Fruit fly (Drosophila melanogaster) whole organism, embryonic: ENCODE results near the gene CG31633.

Experiments
- Adf1 ChIP-seq: fragments of 200-800 bp; sonication (Bioruptor generic); IDR thresholded peaks from 2 replicates; pipeline ENCODE4 v1.3.6; 2022; ENCODE audit warnings: missing biosample characterization, missing genetic modification characterization
- Awh ChIP-seq: fragments of 200-800 bp; sonication (Bioruptor generic); IDR thresholded peaks from 2 replicates; pipeline ENCODE4, ENCODE4 v1.3.6; 2022; ENCODE audit warnings: missing biosample characterization, missing genetic modification characterization
- CG10543 ChIP-seq: fragments of 200-800 bp; sonication (Bioruptor generic); optimal IDR thresholded peaks from 3 replicates; lab custom pipeline; 2017; ENCODE audit warnings: missing biosample characterization, mild to moderate bottlenecking, missing genetic modification characterization, moderate library complexity
- CG10565 ChIP-seq: fragments of 200-800 bp; sonication (Bioruptor generic); optimal IDR thresholded peaks from 3 replicates; lab custom pipeline; 2016; ENCODE audit warnings: missing biosample characterization, mild to moderate bottlenecking, missing genetic modification characterization
- CG11456 ChIP-seq: fragments of 200-800 bp; sonication (Bioruptor generic); IDR thresholded peaks from 3 replicates; pipeline ENCODE4 v1.3.6; 2022; ENCODE audit warnings: missing biosample characterization, missing genetic modification characterization
- CG1233 ChIP-seq: fragments of 200-800 bp; sonication (Bioruptor generic); optimal IDR thresholded peaks from 4 replicates; lab custom pipeline; 2018; ENCODE audit warnings: missing biosample characterization, mild to moderate bottlenecking, missing genetic modification characterization
- CG13123 ChIP-seq: fragments of 200-800 bp; sonication (Bioruptor generic); optimal IDR thresholded peaks from 2 replicates; lab custom pipeline; 2016; ENCODE audit warnings: missing biosample characterization, missing genetic modification characterization
- CG14014 ChIP-seq: fragments of 200-800 bp; sonication (Bioruptor generic); IDR thresholded peaks from 2 replicates; pipeline ENCODE4 v1.3.6; 2022; ENCODE audit warnings: missing biosample characterization, missing genetic modification characterization
- CG15601 ChIP-seq: fragments of 200-800 bp; sonication (Bioruptor generic); optimal IDR thresholded peaks from 3 replicates; lab custom pipeline; 2019; ENCODE audit warnings: missing biosample characterization, mild to moderate bottlenecking, missing genetic modification characterization, moderate library complexity
- CG18599 ChIP-seq: fragments of 200-800 bp; sonication (Bioruptor generic); optimal IDR thresholded peaks from 3 replicates; lab custom pipeline; 2017; ENCODE audit warnings: missing biosample characterization, missing genetic modification characterization, mild to moderate bottlenecking, moderate library complexity, missing genetic modification reagents
- CG2199 ChIP-seq: fragments of 200-800 bp; sonication (Bioruptor generic); IDR thresholded peaks from 3 replicates; pipeline ENCODE4 v1.3.6; 2022; ENCODE audit warnings: missing biosample characterization, missing genetic modification characterization
- CG31388 ChIP-seq: fragments of 200-800 bp; sonication (Bioruptor generic); optimal IDR thresholded peaks from 2 replicates; lab custom pipeline; 2016; ENCODE audit warnings: missing biosample characterization, missing genetic modification characterization
- CG42726 ChIP-seq: fragments of 200-800 bp; sonication (Bioruptor generic); IDR thresholded peaks from 2 replicates; pipeline ENCODE4 v1.3.6; 2022; ENCODE audit warnings: missing biosample characterization, missing genetic modification characterization; ENCODE audit not compliant: partially characterized antibody
- CG5180 ChIP-seq: fragments of 200-800 bp; sonication (Bioruptor generic); optimal IDR thresholded peaks from 3 replicates; lab custom pipeline; 2017; ENCODE audit warnings: missing biosample characterization, missing genetic modification characterization, mild to moderate bottlenecking, moderate library complexity, missing genetic modification reagents
- CG6175 ChIP-seq: fragments of 200-800 bp; sonication (Bioruptor generic); IDR thresholded peaks from 3 replicates; pipeline ENCODE4 v1.3.6; 2022; ENCODE audit warnings: missing biosample characterization, missing genetic modification characterization
- CG6813 ChIP-seq: fragments of 200-800 bp; sonication (Bioruptor generic); optimal IDR thresholded peaks from 2 replicates; lab custom pipeline; 2017; ENCODE audit warnings: missing biosample characterization, missing genetic modification characterization, mild to moderate bottlenecking, moderate library complexity, missing genetic modification reagents
- CG8281 ChIP-seq: fragments of 200-800 bp; sonication (Bioruptor generic); optimal IDR thresholded peaks from 2 replicates; lab custom pipeline; 2018; ENCODE audit warnings: missing biosample characterization, mild to moderate bottlenecking, missing genetic modification characterization, moderate library complexity
- CG8359 ChIP-seq: fragments of 200-800 bp; sonication (Bioruptor generic); optimal IDR thresholded peaks from 2 replicates; lab custom pipeline; 2017; ENCODE audit warnings: missing biosample characterization, mild to moderate bottlenecking, missing genetic modification characterization, borderline replicate concordance
- CG9932 ChIP-seq: fragments of 200-800 bp; sonication (Bioruptor generic); IDR thresholded peaks from 2 replicates; pipeline ENCODE4 v1.3.6; 2022; ENCODE audit warnings: missing biosample characterization, missing genetic modification characterization
- Camta ChIP-seq: fragments of 200-800 bp; sonication (Bioruptor generic); optimal IDR thresholded peaks from 2 replicates; lab custom pipeline; 2016; ENCODE audit warnings: missing biosample characterization, missing genetic modification characterization
- CkIIα-i1 ChIP-seq: fragments of 200-800 bp; sonication (Bioruptor generic); IDR thresholded peaks from 2 replicates; pipeline ENCODE4 v1.3.6; 2022; ENCODE audit warnings: missing biosample characterization, missing genetic modification characterization
- GATAe ChIP-seq: fragments of 200-800 bp; sonication (Bioruptor generic); conservative IDR thresholded peaks from 2 replicates; pipeline ENCODE4 v1.3.6; 2022; ENCODE audit warnings: missing biosample characterization, missing genetic modification characterization
- H2.0 ChIP-seq: fragments of 200-800 bp; sonication (Bioruptor generic); IDR thresholded peaks from 2 replicates; pipeline ENCODE4 v1.3.6; 2022; ENCODE audit warnings: missing biosample characterization, missing genetic modification characterization
- Hmr ChIP-seq: fragments of 200-800 bp; sonication (Bioruptor generic); optimal IDR thresholded peaks from 3 replicates; lab custom pipeline; 2017; ENCODE audit warnings: mild to moderate bottlenecking, missing biosample characterization, missing genetic modification reagents, missing genetic modification characterization
- Hr3 ChIP-seq: fragments of 200-800 bp; sonication (Bioruptor generic); optimal IDR thresholded peaks from 3 replicates; lab custom pipeline; 2016; ENCODE audit warnings: missing biosample characterization, missing genetic modification characterization
- MESR4 ChIP-seq: fragments of 200-800 bp; sonication (Bioruptor generic); optimal IDR thresholded peaks from 2 replicates; lab custom pipeline; 2018; ENCODE audit warnings: missing biosample characterization, mild to moderate bottlenecking, missing genetic modification characterization, moderate library complexity
- NK7.1 ChIP-seq: fragments of 200-800 bp; sonication (Bioruptor generic); optimal IDR thresholded peaks from 3 replicates; lab custom pipeline; 2016; ENCODE audit warnings: missing biosample characterization, missing genetic modification characterization
- Opbp ChIP-seq: fragments of 200-800 bp; sonication (Bioruptor generic); IDR thresholded peaks from 3 replicates; pipeline ENCODE4 v1.3.6; 2022; ENCODE audit warnings: missing biosample characterization, missing genetic modification characterization; ENCODE audit not compliant: partially characterized antibody
- Rx ChIP-seq: fragments of 200-800 bp; sonication (Bioruptor generic); IDR thresholded peaks from 2 replicates; pipeline ENCODE4 v1.3.6; 2022; ENCODE audit warnings: missing biosample characterization, missing genetic modification characterization
- Sox102F ChIP-seq: fragments of 200-800 bp; sonication (Bioruptor generic); optimal IDR thresholded peaks from 2 replicates; lab custom pipeline; 2018; ENCODE audit warnings: missing biosample characterization, mild to moderate bottlenecking, missing genetic modification characterization, moderate library complexity
- aop ChIP-seq: fragments of 200-800 bp; sonication (Bioruptor generic); IDR thresholded peaks from 2 replicates; pipeline ENCODE4 v1.3.6; 2022; ENCODE audit warnings: missing biosample characterization, missing genetic modification characterization
- chinmo ChIP-seq: fragments of 200-800 bp; sonication (Bioruptor generic); IDR thresholded peaks from 4 replicates; pipeline ENCODE4 v1.3.6; 2022; ENCODE audit warnings: missing biosample characterization, missing genetic modification characterization; ENCODE audit not compliant: partially characterized antibody
- crp ChIP-seq, 2 experiments: fragments of 200-800 bp; sonication (Bioruptor generic); optimal IDR thresholded peaks; 2 replicates in 1 of 2; 3 replicates in 1 of 2; lab custom pipeline; 2017; ENCODE audit warnings: missing biosample characterization in 2 of 2, missing genetic modification characterization in 2 of 2, mild to moderate bottlenecking in 1 of 2, moderate library complexity in 1 of 2
- ewg ChIP-seq: fragments of 200-800 bp; sonication (Bioruptor generic); optimal IDR thresholded peaks from 3 replicates; lab custom pipeline; 2017; ENCODE audit warnings: mild to moderate bottlenecking, missing biosample characterization, missing genetic modification reagents, missing genetic modification characterization
- eyg ChIP-seq: fragments of 200-800 bp; sonication (Bioruptor generic); optimal IDR thresholded peaks from 3 replicates; lab custom pipeline; 2016; ENCODE audit warnings: missing biosample characterization, missing genetic modification characterization
- fd96Cb ChIP-seq: fragments of 200-800 bp; sonication (Bioruptor generic); optimal IDR thresholded peaks from 2 replicates; lab custom pipeline; 2018; ENCODE audit warnings: missing biosample characterization, mild to moderate bottlenecking, missing genetic modification characterization, moderate library complexity
- gcm ChIP-seq: fragments of 200-800 bp; sonication (Bioruptor generic); optimal IDR thresholded peaks from 2 replicates; lab custom pipeline; 2019; ENCODE audit warnings: missing biosample characterization, mild to moderate bottlenecking, missing genetic modification characterization, moderate library complexity
- jing ChIP-seq: fragments of 200-800 bp; sonication (Bioruptor generic); optimal IDR thresholded peaks from 2 replicates; lab custom pipeline; 2018; ENCODE audit warnings: missing biosample characterization, mild to moderate bottlenecking, missing genetic modification characterization
- knrl ChIP-seq: fragments of 200-800 bp; sonication (Bioruptor generic); IDR thresholded peaks from 3 replicates; pipeline ENCODE4 v1.3.6; 2022; ENCODE audit warnings: missing biosample characterization, missing genetic modification characterization; ENCODE audit not compliant: partially characterized antibody
- lola ChIP-seq, 3 experiments: fragments of >200 bp in 2 of 3; fragments of 200-800 bp in 1 of 3; sonication (Bioruptor generic) in 1 of 3; optimal IDR thresholded peaks; 2 replicates each; lab custom pipeline; 2017 to 2019; ENCODE audit warnings: missing biosample characterization in 3 of 3, missing genetic modification characterization in 3 of 3, mild to moderate bottlenecking in 1 of 3, moderate library complexity in 1 of 3
- nau ChIP-seq: fragments of 200-800 bp; sonication (Bioruptor generic); optimal IDR thresholded peaks from 3 replicates; lab custom pipeline; 2017; ENCODE audit warnings: missing biosample characterization, mild to moderate bottlenecking, missing genetic modification characterization, missing genetic modification reagents
- ranshi ChIP-seq: fragments of 200-800 bp; sonication (Bioruptor generic); IDR thresholded peaks from 2 replicates; pipeline ENCODE4 v1.3.6; 2022; ENCODE audit warnings: missing biosample characterization, missing genetic modification characterization
- salm ChIP-seq: fragments of 200-800 bp; sonication (Bioruptor generic); optimal IDR thresholded peaks from 2 replicates; lab custom pipeline; 2018; ENCODE audit warnings: missing biosample characterization, mild to moderate bottlenecking, missing genetic modification characterization
- scrt ChIP-seq: fragments of 200-800 bp; sonication (Bioruptor generic); optimal IDR thresholded peaks from 2 replicates; lab custom pipeline; 2018; ENCODE audit warnings: missing biosample characterization, mild to moderate bottlenecking, missing genetic modification characterization, moderate library complexity
- sima ChIP-seq: fragments of 200-800 bp; sonication (Bioruptor generic); optimal IDR thresholded peaks from 2 replicates; lab custom pipeline; 2016; ENCODE audit warnings: missing biosample characterization, missing genetic modification characterization
- sna ChIP-seq: fragments of 200-800 bp; sonication (Bioruptor generic); IDR thresholded peaks from 2 replicates; pipeline ENCODE4 v1.3.6; 2022; ENCODE audit warnings: missing biosample characterization, missing genetic modification characterization; ENCODE audit not compliant: partially characterized antibody
- sqz ChIP-seq: fragments of 200-800 bp; sonication (Bioruptor generic); optimal IDR thresholded peaks from 3 replicates; lab custom pipeline; 2018; ENCODE audit warnings: missing biosample characterization, mild to moderate bottlenecking, missing genetic modification characterization
- sr ChIP-seq: fragments of 200-800 bp; sonication (Bioruptor generic); IDR thresholded peaks from 3 replicates; pipeline ENCODE4 v1.3.6; 2022; ENCODE audit warnings: missing biosample characterization, missing genetic modification characterization

CG31633 gene

dm6 chr2L:6705081-6705480, 49.0 kb upstream of the CG31633 start:
- TF ChIP-seq MESR4 (GFP tag; lab: Kevin White, UChicago) = no peak
- no peak for TF ChIP-seq CG10565 (GFP tag; lab: Kevin White, UChicago)
- TF ChIP-seq CG9932 (GFP tag; lab: Robert Waterston, UW) = 0 out of 2 replicates have a peak, but pooled peaks have one; percentile 13
- no peak for TF ChIP-seq eyg (GFP tag; lab: Kevin White, UChicago)
- 0 out of 3 replicates have a peak, but pooled peaks have one; percentile 26 for TF ChIP-seq CG6175 (GFP tag; lab: Robert Waterston, UW)
- TF ChIP-seq CG18599 (GFP tag; lab: Kevin White, UChicago) = no peak
- peak; percentile 67; the same call in 1 of the 2 replicates for TF ChIP-seq Adf1 (GFP tag; lab: Robert Waterston, UW)
- TF ChIP-seq CG2199 (GFP tag; lab: Robert Waterston, UW) = no peak
- TF ChIP-seq CG11456 (GFP tag; lab: Robert Waterston, UW) = no peak
- TF ChIP-seq NK7.1 (GFP tag; lab: Kevin White, UChicago) = no peak
- no peak for TF ChIP-seq sima (GFP tag; lab: Kevin White, UChicago)
- peak; percentile 22 for TF ChIP-seq ewg (GFP tag; lab: Kevin White, UChicago)
- no peak for TF ChIP-seq jing (GFP tag; lab: Kevin White, UChicago)
- TF ChIP-seq CG10543 (GFP tag; lab: Kevin White, UChicago) = no peak
- TF ChIP-seq salm (tag; lab: Kevin White, UChicago) = no peak
- TF ChIP-seq lola (GFP tag; optimal IDR thresholded peaks at IDR 0.05; lab: Kevin White, UChicago) = no peak
- TF ChIP-seq Hmr (GFP tag; lab: Kevin White, UChicago) = no peak
- TF ChIP-seq CG15601 (tag; lab: Kevin White, UChicago) = no peak
- TF ChIP-seq CG8281 (tag; lab: Kevin White, UChicago) = no peak
- 0 out of 3 replicates have a peak, but pooled peaks have one; percentile 15 for TF ChIP-seq knrl (GFP tag; lab: Robert Waterston, UW)
- no peak for TF ChIP-seq CG13123 (GFP tag; lab: Kevin White, UChicago)
- TF ChIP-seq CG8359 (GFP tag; lab: Kevin White, UChicago) = peak; percentile 99
- no peak for TF ChIP-seq CG42726 (GFP tag; lab: Robert Waterston, UW)
- TF ChIP-seq sna (GFP tag; lab: Robert Waterston, UW) = 0 out of 2 replicates have a peak, but pooled peaks have one; percentile 15
- no peak for TF ChIP-seq ranshi (GFP tag; lab: Robert Waterston, UW)
- no peak for TF ChIP-seq sqz (GFP tag; lab: Kevin White, UChicago)
- TF ChIP-seq nau = no peak
- no peak for TF ChIP-seq gcm
- TF ChIP-seq Camta = no peak
- TF ChIP-seq H2.0 (GFP tag; lab: Robert Waterston, UW) = peak; percentile 28; the same call in 1 of the 2 replicates
- no peak for TF ChIP-seq aop
- no peak for TF ChIP-seq Rx (GFP tag; lab: Robert Waterston, UW)
- TF ChIP-seq CkIIα-i1 (GFP tag; lab: Robert Waterston, UW) = no peak
- TF ChIP-seq sr = peak; percentile 37; the same call in 1 of the 3 replicates
- TF ChIP-seq fd96Cb (tag; lab: Kevin White, UChicago) = no peak
- no peak for TF ChIP-seq Awh (GFP tag; lab: Robert Waterston, UW)
- TF ChIP-seq CG6813 (GFP tag; lab: Kevin White, UChicago) = no peak
- no peak for TF ChIP-seq crp (GFP tag; optimal IDR thresholded peaks at IDR 0.05; lab: Kevin White, UChicago)
- no peak for TF ChIP-seq Sox102F
- TF ChIP-seq Hr3 (GFP tag; lab: Kevin White, UChicago) = no peak
- TF ChIP-seq chinmo (GFP tag; lab: Robert Waterston, UW) = 0 out of 4 replicates have a peak, but pooled peaks have one; percentile 48
- no peak for TF ChIP-seq scrt (GFP tag; lab: Kevin White, UChicago)
- TF ChIP-seq CG5180 (GFP tag; lab: Kevin White, UChicago) = peak; percentile 79
- no peak for TF ChIP-seq CG31388 (GFP tag; lab: Kevin White, UChicago)
- no peak for TF ChIP-seq GATAe
- no peak for TF ChIP-seq CG1233 (GFP tag; lab: Kevin White, UChicago)
- peak; percentile 5; the same call in 1 of the 2 replicates for TF ChIP-seq CG14014 (GFP tag; lab: Robert Waterston, UW)
- no peak for TF ChIP-seq Opbp (GFP tag; lab: Robert Waterston, UW)
